Worm (Caenorhabditis elegans) whole organism, young adult: ENCODE results near the gene R05F9.9.

Experiments used
- B0035.1 ChIP-seq: sonication (generic microtip); optimal IDR thresholded peaks from 2 replicates; lab custom pipeline; 2016; ENCODE audit warnings: missing genetic modification characterization, mild to moderate bottlenecking, missing compliant biosample characterization, missing genotype, missing genetic modification reagents
- B0261.1 ChIP-seq: sonication (generic microtip); optimal IDR thresholded peaks from 2 replicates; lab custom pipeline; 2016; ENCODE audit warnings: mild to moderate bottlenecking, missing genetic modification characterization, moderate library complexity, missing compliant biosample characterization
- B0336.3 ChIP-seq: fragments of 200-800 bp; sonication (Bioruptor generic); IDR thresholded peaks from 2 replicates; pipeline ENCODE4 v1.3.6; 2022; ENCODE audit warnings: missing genetic modification characterization, missing compliant biosample characterization
- C06A6.2 ChIP-seq: fragments of 200-800 bp; sonication (Bioruptor generic); conservative IDR thresholded peaks from 2 replicates; pipeline ENCODE4 v1.3.6; 2022; ENCODE audit warnings: missing genetic modification characterization, missing compliant biosample characterization
- C17E4.6 ChIP-seq: fragments of 200-800 bp; sonication (Bioruptor generic); IDR thresholded peaks from 2 replicates; pipeline ENCODE4 v1.3.6; 2022; ENCODE audit warnings: missing genetic modification reagents, missing genetic modification characterization, missing compliant biosample characterization
- D2030.7 ChIP-seq: fragments of 200-800 bp; sonication (Bioruptor generic); IDR thresholded peaks from 2 replicates; pipeline ENCODE4 v1.3.6; 2022; ENCODE audit warnings: missing genetic modification reagents, missing genetic modification characterization, missing compliant biosample characterization
- K11D2.4 ChIP-seq: fragments of 200-800 bp; sonication (Bioruptor generic); IDR thresholded peaks from 2 replicates; pipeline ENCODE4 v1.3.6; 2022; ENCODE audit warnings: missing genetic modification reagents, missing genetic modification characterization, missing compliant biosample characterization
- T26A5.8 ChIP-seq: sonication (generic microtip); optimal IDR thresholded peaks from 2 replicates; lab custom pipeline; 2016; ENCODE audit warnings: missing genetic modification characterization, missing compliant biosample characterization
- Y53G8AR.9 ChIP-seq: fragments of 200-800 bp; sonication (Bioruptor generic); conservative IDR thresholded peaks from 2 replicates; pipeline ENCODE4 v1.3.6; 2022; ENCODE audit warnings: missing genetic modification reagents, missing genetic modification characterization, missing compliant biosample characterization
- bed-2 ChIP-seq: fragments of 200-800 bp; sonication (Bioruptor generic); IDR thresholded peaks from 2 replicates; pipeline ENCODE4 v1.3.6; 2022; ENCODE audit warnings: missing genetic modification reagents, missing genetic modification characterization, missing compliant biosample characterization
- ccch-3 ChIP-seq: fragments of 200-800 bp; sonication (Bioruptor generic); optimal IDR thresholded peaks from 2 replicates; lab custom pipeline; 2018; ENCODE audit warnings: mild to moderate bottlenecking, missing genetic modification characterization, missing compliant biosample characterization
- ceh-100 ChIP-seq: fragments of 200-800 bp; sonication (Bioruptor generic); IDR thresholded peaks from 2 replicates; pipeline ENCODE4 v1.3.6; 2022; ENCODE audit warnings: missing genetic modification reagents, missing genetic modification characterization, missing compliant biosample characterization
- ceh-27 ChIP-seq: fragments of 200-800 bp; sonication (Bioruptor generic); optimal IDR thresholded peaks from 2 replicates; lab custom pipeline; 2018; ENCODE audit warnings: mild to moderate bottlenecking, missing genetic modification characterization, moderate library complexity, missing compliant biosample characterization
- ceh-91 ChIP-seq: fragments of 200-800 bp; sonication (Bioruptor generic); IDR thresholded peaks from 2 replicates; pipeline ENCODE4 v1.3.6; 2022; ENCODE audit warnings: missing genetic modification reagents, missing genetic modification characterization, missing compliant biosample characterization
- dpff-1 ChIP-seq: sonication (generic microtip); optimal IDR thresholded peaks from 2 replicates; lab custom pipeline; 2017; ENCODE audit warnings: mild to moderate bottlenecking, missing genetic modification characterization, missing compliant biosample characterization
- dpl-1 ChIP-seq: fragments of 150-350 bp; optimal IDR thresholded peaks from 2 replicates; lab custom pipeline; 2014; ENCODE audit warnings: missing biosample characterization, missing genetic modification reagents, missing genetic modification characterization
- efl-1 ChIP-seq: fragments of 150-350 bp; optimal IDR thresholded peaks from 2 replicates; lab custom pipeline; 2014; ENCODE audit warnings: missing biosample characterization, missing genetic modification reagents, missing genetic modification characterization
- egl-18 ChIP-seq: fragments of 200-800 bp; sonication (Bioruptor generic); IDR thresholded peaks from 2 replicates; pipeline ENCODE4 v1.3.6; 2022; ENCODE audit warnings: missing genetic modification reagents, missing genetic modification characterization, missing compliant biosample characterization
- egl-44 ChIP-seq: fragments of 200-800 bp; sonication (Bioruptor generic); IDR thresholded peaks from 2 replicates; pipeline ENCODE4 v1.3.6; 2022; ENCODE audit warnings: missing genetic modification reagents, missing genetic modification characterization, missing compliant biosample characterization
- egrh-3 ChIP-seq: fragments of 200-800 bp; sonication (Bioruptor generic); IDR thresholded peaks from 2 replicates; pipeline ENCODE4 v1.3.6; 2022; ENCODE audit warnings: missing genetic modification reagents, missing genetic modification characterization, missing compliant biosample characterization
- hmg-1.2 ChIP-seq: fragments of 200-800 bp; sonication (Bioruptor generic); IDR thresholded peaks from 2 replicates; pipeline ENCODE4 v1.3.6; 2022; ENCODE audit warnings: missing genetic modification reagents, missing genetic modification characterization, missing compliant biosample characterization
- let-526 ChIP-seq: fragments of 200-800 bp; sonication (Bioruptor generic); IDR thresholded peaks from 2 replicates; pipeline ENCODE4 v1.3.6; 2022; ENCODE audit warnings: missing genetic modification reagents, missing genetic modification characterization, missing compliant biosample characterization
- let-607 ChIP-seq, 2 experiments: fragments of 200-800 bp in 1 of 2; sonication (Bioruptor generic) in 1 of 2; sonication (generic microtip) in 1 of 2; optimal IDR thresholded peaks; 2 replicates each; lab custom pipeline; 2016 to 2018; ENCODE audit warnings: mild to moderate bottlenecking in 2 of 2, missing compliant biosample characterization in 2 of 2, missing genetic modification characterization in 2 of 2, moderate library complexity in 2 of 2, missing genotype in 1 of 2
- lin-35 ChIP-seq, 3 experiments: fragments of 150-350 bp in 2 of 3; sonication (generic microtip) in 1 of 3; optimal IDR thresholded peaks; 2 replicates each; lab custom pipeline; 2014 to 2018; ENCODE audit warnings: missing biosample characterization in 3 of 3, missing genetic modification characterization in 3 of 3, missing genetic modification reagents in 3 of 3
- lin-54 ChIP-seq: fragments of 200-800 bp; sonication (Bioruptor generic); optimal IDR thresholded peaks from 2 replicates; lab custom pipeline; 2018; ENCODE audit warnings: mild to moderate bottlenecking, missing genetic modification characterization, missing compliant biosample characterization
- madf-3 ChIP-seq: fragments of 200-800 bp; sonication (Bioruptor generic); IDR thresholded peaks from 2 replicates; pipeline ENCODE4 v1.3.6; 2022; ENCODE audit warnings: missing genetic modification reagents, missing genetic modification characterization, missing compliant biosample characterization
- madf-6 ChIP-seq: fragments of 200-800 bp; sonication (Bioruptor generic); IDR thresholded peaks from 2 replicates; pipeline ENCODE4 v1.3.6; 2022; ENCODE audit warnings: missing genetic modification reagents, missing genetic modification characterization, missing compliant biosample characterization
- madf-8 ChIP-seq: fragments of 200-800 bp; sonication (Bioruptor generic); conservative IDR thresholded peaks from 2 replicates; pipeline ENCODE4 v1.3.6; 2022; ENCODE audit warnings: missing genetic modification reagents, missing genetic modification characterization, missing compliant biosample characterization
- mcd-1 ChIP-seq: fragments of 200-800 bp; sonication (Bioruptor generic); IDR thresholded peaks from 2 replicates; pipeline ENCODE4 v1.3.6; 2022; ENCODE audit warnings: missing genetic modification reagents, missing genetic modification characterization, missing compliant biosample characterization
- mxl-1 ChIP-seq: sonication (generic microtip); optimal IDR thresholded peaks from 2 replicates; lab custom pipeline; 2016; ENCODE audit warnings: missing genetic modification characterization, missing compliant biosample characterization
- nfyb-1 ChIP-seq: fragments of 200-800 bp; sonication (Bioruptor generic); IDR thresholded peaks from 2 replicates; pipeline ENCODE4 v1.3.6; 2022; ENCODE audit warnings: missing genetic modification reagents, missing genetic modification characterization, missing compliant biosample characterization
- nhr-120 ChIP-seq: fragments of 200-800 bp; sonication (Bioruptor generic); IDR thresholded peaks from 2 replicates; pipeline ENCODE4 v1.3.6; 2022; ENCODE audit warnings: missing genetic modification characterization, missing compliant biosample characterization
- nhr-80 ChIP-seq: sonication (generic microtip); optimal IDR thresholded peaks from 2 replicates; lab custom pipeline; 2016; ENCODE audit warnings: missing genetic modification characterization, missing compliant biosample characterization
- snpc-1.3 ChIP-seq: sonication (generic microtip); optimal IDR thresholded peaks from 2 replicates; lab custom pipeline; 2017; ENCODE audit warnings: missing genetic modification characterization, mild to moderate bottlenecking, missing compliant biosample characterization, antibody characterized with exemption, moderate library complexity, missing genotype, missing genetic modification reagents; ENCODE audit not compliant: insufficient read depth
- somi-1 ChIP-seq: fragments of 200-800 bp; sonication (Bioruptor generic); optimal IDR thresholded peaks from 2 replicates; lab custom pipeline; 2018; ENCODE audit warnings: mild to moderate bottlenecking, missing genetic modification characterization, missing compliant biosample characterization
- sptf-2 ChIP-seq: fragments of 200-800 bp; sonication (Bioruptor generic); optimal IDR thresholded peaks from 2 replicates; lab custom pipeline; 2018; ENCODE audit warnings: mild to moderate bottlenecking, missing genetic modification characterization, missing compliant biosample characterization
- tbp1 ChIP-seq: fragments of 200-800 bp; sonication (Bioruptor generic); optimal IDR thresholded peaks from 2 replicates; lab custom pipeline; 2018; ENCODE audit warnings: mild to moderate bottlenecking, missing genetic modification characterization, missing compliant biosample characterization
- unc-130 ChIP-seq: sonication (generic microtip); optimal IDR thresholded peaks from 2 replicates; lab custom pipeline; 2016; ENCODE audit warnings: missing genetic modification reagents, missing genetic modification characterization, missing compliant biosample characterization
- unc-62 ChIP-seq: fragments of 150-350 bp; optimal IDR thresholded peaks from 2 replicates; lab custom pipeline; 2014; ENCODE audit warnings: missing biosample characterization, missing genetic modification reagents, missing genetic modification characterization
- zim-3 ChIP-seq: sonication (generic microtip); optimal IDR thresholded peaks from 2 replicates; lab custom pipeline; 2017; ENCODE audit warnings: mild to moderate bottlenecking, missing genetic modification characterization, moderate library complexity, missing compliant biosample characterization
- ztf-26 ChIP-seq: sonication (generic microtip); optimal IDR thresholded peaks from 2 replicates; lab custom pipeline; 2017; ENCODE audit warnings: missing genetic modification characterization, missing compliant biosample characterization
- ztf-28 ChIP-seq: fragments of 200-800 bp; sonication (Bioruptor generic); IDR thresholded peaks from 2 replicates; pipeline ENCODE4 v1.3.6; 2022; ENCODE audit warnings: missing genetic modification reagents, missing genetic modification characterization, missing compliant biosample characterization
- ztf-6 ChIP-seq: fragments of 200-800 bp; sonication (Bioruptor generic); IDR thresholded peaks from 2 replicates; pipeline ENCODE4 v1.3.6; 2022; ENCODE audit warnings: missing genetic modification reagents, missing genetic modification characterization, missing compliant biosample characterization

R05F9.9 gene

DNA sequence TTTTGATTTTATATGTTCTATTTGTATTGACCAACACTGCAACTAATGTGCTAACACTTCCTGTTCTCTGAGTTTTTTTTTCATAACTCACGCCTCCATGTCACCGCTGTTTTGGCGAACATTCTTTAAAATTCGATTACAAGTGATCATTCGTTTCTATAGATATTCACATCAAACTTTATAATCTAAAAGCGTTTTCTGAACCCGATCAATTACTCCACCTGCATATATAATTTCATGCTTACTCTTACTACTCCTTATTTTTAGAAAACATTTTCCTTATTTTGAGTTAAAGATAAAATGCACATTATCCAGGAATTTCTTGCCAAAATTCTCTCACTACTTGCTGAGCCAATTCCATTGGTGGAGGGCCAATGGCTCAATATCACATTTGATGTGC is 15.9 kb downstream of the R05F9.9 start, which contains the start of gene R05F9.7:
TSS of gene R05F9.7 (plus strand) at position 301 of the 400 bp plus-strand sequence.
- TF ChIP-seq nhr-120 (GFP tag; lab: Robert Waterston, UW) (no peak), sptf-2 (GFP tag; lab: Kevin White, UChicago) (no peak), egrh-3 (GFP tag; lab: Robert Waterston, UW) (no peak), unc-130 (no peak), madf-6 (GFP tag; lab: Robert Waterston, UW) (no peak), B0035.1 (tag; lab: Kevin White, UChicago) (no peak), ztf-6 (no peak), nhr-80 (tag; lab: Kevin White, UChicago) (no peak), lin-35 (GFP tag; optimal IDR thresholded peaks at IDR 0.05; lab: Kevin White, UChicago) (no peak), ztf-28 (GFP tag; lab: Robert Waterston, UW) (no peak), ztf-26 (tag; lab: Kevin White, UChicago) (no peak), ccch-3 (GFP tag; lab: Kevin White, UChicago) (no peak)
- TF ChIP-seq, all 124 proteins: peak for 0

DNA sequence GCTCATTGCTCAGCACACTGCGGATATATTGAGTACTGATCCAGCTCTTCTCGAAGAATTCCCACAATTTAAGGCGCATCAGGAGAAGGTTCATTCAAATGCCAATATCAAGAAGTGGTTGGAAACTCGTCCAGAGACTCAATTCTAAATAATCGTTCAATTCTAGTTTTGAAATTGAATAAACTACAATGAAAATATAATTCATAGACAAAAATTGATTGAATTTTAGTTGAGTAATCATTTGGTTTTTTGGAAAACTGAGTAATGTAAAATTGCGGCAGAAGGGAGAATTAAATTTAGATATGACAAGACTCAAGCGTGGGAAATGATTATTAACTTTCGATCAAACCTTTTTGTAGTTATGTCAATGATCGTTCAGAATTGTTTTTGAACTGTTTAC is 17.5 kb downstream of the R05F9.9 start:
- TF ChIP-seq let-607 (tag; optimal IDR thresholded peaks at IDR 0.05; lab: Kevin White, UChicago), result no peak
- TF ChIP-seq snpc-1.3, result no peak
- no peak for TF ChIP-seq ceh-91 (GFP tag; lab: Robert Waterston, UW)
- TF ChIP-seq hmg-1.2 (GFP tag; lab: Robert Waterston, UW), result no peak
- no peak for TF ChIP-seq egl-18 (GFP tag; lab: Robert Waterston, UW)
- TF ChIP-seq B0261.1, result no peak
- no peak for TF ChIP-seq mxl-1 (tag; lab: Kevin White, UChicago)
- no peak for TF ChIP-seq let-526 (GFP tag; lab: Robert Waterston, UW)
- no peak for TF ChIP-seq madf-8 (GFP tag; lab: Robert Waterston, UW)
- no peak for TF ChIP-seq dpff-1 (tag; lab: Kevin White, UChicago)
- TF ChIP-seq K11D2.4 (GFP tag; lab: Robert Waterston, UW), result no peak
- TF ChIP-seq bed-2 (GFP tag; lab: Robert Waterston, UW), result no peak
- no peak for TF ChIP-seq ztf-6

DNA sequence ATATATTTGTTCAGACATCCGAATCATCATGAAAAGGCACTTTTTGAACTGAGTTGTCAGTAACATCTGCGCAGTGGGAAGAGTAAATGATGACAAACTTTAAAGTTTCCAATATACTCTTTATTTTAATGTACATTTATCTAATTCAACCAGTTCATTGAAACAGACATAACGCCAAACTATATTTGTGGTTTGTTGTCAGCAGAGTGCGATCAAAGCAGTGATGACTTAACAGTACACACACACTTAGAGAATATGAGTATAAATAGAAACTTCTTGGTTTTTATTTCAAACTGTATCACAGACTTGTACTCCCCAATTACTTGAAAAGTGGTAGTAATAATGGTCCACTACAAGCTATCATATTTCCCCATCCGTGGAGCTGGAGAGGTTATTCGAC is 18.5 kb downstream of the R05F9.9 start, which contains the start of gene gst-8:
TSS of gene gst-8 (plus strand) at position 301 of the 400 bp plus-strand sequence.
- TF ChIP-seq nhr-120 (GFP tag; lab: Robert Waterston, UW) (no peak), B0336.3 (GFP tag; lab: Robert Waterston, UW) (no peak), zim-3 (tag; lab: Kevin White, UChicago) (no peak), egl-18 (GFP tag; lab: Robert Waterston, UW) (no peak)

DNA sequence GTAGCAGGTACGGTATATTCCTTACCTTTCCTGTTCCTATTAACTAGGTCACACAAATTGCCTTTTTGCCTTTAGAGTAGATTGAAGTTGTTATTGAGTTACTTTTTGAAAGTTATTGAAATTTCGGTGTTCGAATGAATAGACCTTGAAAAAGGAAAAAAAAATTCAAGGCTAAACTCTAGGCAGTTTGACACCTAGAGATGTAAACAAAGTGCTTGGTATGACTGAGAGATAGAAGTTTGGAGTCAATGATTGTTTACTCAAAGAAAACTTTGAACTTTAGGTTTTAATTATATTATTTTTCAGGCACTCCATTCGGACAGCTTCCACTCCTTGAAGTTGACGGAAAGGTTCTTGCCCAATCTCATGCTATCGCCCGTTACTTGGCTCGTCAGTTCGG is 19.4 kb downstream of the R05F9.9 start:
- no peak for TF ChIP-seq C17E4.6 (GFP tag; lab: Robert Waterston, UW)
- no peak for TF ChIP-seq T26A5.8
- no peak for TF ChIP-seq ceh-27 (GFP tag; lab: Kevin White, UChicago)
- TF ChIP-seq hmg-1.2 (GFP tag; lab: Robert Waterston, UW), result no peak
- no peak for TF ChIP-seq unc-62 (GFP tag; lab: Kevin White, UChicago)
- TF ChIP-seq, all 124 proteins: peak for 0

DNA sequence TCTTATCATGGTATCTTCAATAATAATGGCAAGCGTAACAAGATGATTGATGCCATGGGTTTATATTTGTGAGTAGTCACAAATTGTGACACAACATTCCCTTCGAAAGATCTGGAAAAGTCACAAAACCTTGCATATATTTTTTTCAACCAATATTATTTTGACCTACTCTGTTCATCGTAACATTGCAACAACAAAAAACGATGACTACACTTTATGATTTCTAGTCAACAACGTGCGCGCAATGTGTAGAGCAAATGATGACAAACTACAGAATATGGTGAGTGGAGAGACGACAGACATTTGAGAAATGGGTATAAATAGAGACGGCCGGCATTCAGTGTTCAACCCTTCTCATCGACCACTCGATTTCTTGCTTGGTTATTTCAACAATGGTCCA is 20.2 kb downstream of the R05F9.9 start, which contains the start of gene gst-7:
TSS of gene gst-7 (plus strand) at position 336 of the 400 bp plus-strand sequence.
- no peak for TF ChIP-seq ceh-100 (GFP tag; lab: Robert Waterston, UW)
- TF ChIP-seq Y53G8AR.9, result no peak
- peak; percentile 18 for TF ChIP-seq lin-54 (GFP tag; lab: Kevin White, UChicago)
- TF ChIP-seq tbp1 (GFP tag; lab: Kevin White, UChicago), result peak; percentile 41
- no peak for TF ChIP-seq somi-1
- no peak for TF ChIP-seq C17E4.6 (GFP tag; lab: Robert Waterston, UW)
- TF ChIP-seq dpl-1 (GFP tag; lab: Kevin White, UChicago), result peak; percentile 48
- TF ChIP-seq D2030.7 (GFP tag; lab: Robert Waterston, UW), result peak; percentile 25; the same call in 1 of the 2 replicates
- TF ChIP-seq hmg-1.2 (GFP tag; lab: Robert Waterston, UW), result peak; percentile 58; the same call in 1 of the 2 replicates
- TF ChIP-seq egl-44, result no peak
- 0 out of 2 replicates have a peak, but pooled peaks have one; percentile 32 for TF ChIP-seq nfyb-1
- TF ChIP-seq mcd-1 (GFP tag; lab: Robert Waterston, UW), result no peak
- TF ChIP-seq egl-18 (GFP tag; lab: Robert Waterston, UW), result no peak
- peak; percentile 68 for TF ChIP-seq efl-1
- no peak for TF ChIP-seq madf-3 (GFP tag; lab: Robert Waterston, UW)
- no peak for TF ChIP-seq C06A6.2
